Fruit fly (Drosophila melanogaster): ENCODE measurements around the gene ssp3.

dm6 chr2L:18985201-18986124, 41.7 kb upstream of the ssp3 start:
- TF ChIP-seq usp (GFP tag; optimal IDR thresholded peaks at IDR 0.05) (no peak), CG8478 (optimal IDR thresholded peaks at IDR 0.05) (no peak), psq (optimal IDR thresholded peaks at IDR 0.05) (no peak), Dll (optimal IDR thresholded peaks at IDR 0.05) (no peak)

All from whole organism.